Fruit fly (Drosophila melanogaster) whole organism, pupa: Measurements from ENCODE around the gene CG5196.

Experiments
- CG10348 ChIP-seq: fragments of 200-800 bp; sonication (Bioruptor generic); IDR thresholded peaks from 2 replicates; pipeline ENCODE4 v1.3.6; 2022; ENCODE audit warnings: missing biosample characterization, missing genetic modification characterization
- CG12605 ChIP-seq: fragments of 200-800 bp; sonication (Bioruptor generic); IDR thresholded peaks from 2 replicates; pipeline ENCODE4 v1.3.6; 2022; ENCODE audit warnings: missing biosample characterization, missing genetic modification characterization
- CG13204 ChIP-seq: fragments of 200-800 bp; sonication (Bioruptor generic); optimal IDR thresholded peaks from 2 replicates; lab custom pipeline; 2018; ENCODE audit warnings: missing biosample characterization, mild to moderate bottlenecking, missing genetic modification characterization, moderate library complexity
- CG14655 ChIP-seq: fragments of 200-800 bp; sonication (Bioruptor generic); optimal IDR thresholded peaks from 3 replicates; lab custom pipeline; 2017; ENCODE audit warnings: mild to moderate bottlenecking, missing biosample characterization, missing genetic modification reagents, missing genetic modification characterization
- CG15710 ChIP-seq: fragments of 200-800 bp; sonication (Bioruptor generic); optimal IDR thresholded peaks from 2 replicates; lab custom pipeline; 2018; ENCODE audit warnings: missing biosample characterization, mild to moderate bottlenecking, missing genetic modification characterization, moderate library complexity
- CG17806 ChIP-seq: fragments of 200-800 bp; sonication (Bioruptor generic); optimal IDR thresholded peaks from 2 replicates; lab custom pipeline; 2018; ENCODE audit warnings: missing biosample characterization, mild to moderate bottlenecking, missing genetic modification characterization, moderate library complexity
- CG32121 ChIP-seq: fragments of 200-800 bp; sonication (Bioruptor generic); IDR thresholded peaks from 2 replicates; pipeline ENCODE4 v1.3.6; 2022; ENCODE audit warnings: missing biosample characterization, missing genetic modification characterization
- CG34367 ChIP-seq: fragments of 200-800 bp; sonication (Bioruptor generic); optimal IDR thresholded peaks from 2 replicates; lab custom pipeline; 2018; ENCODE audit warnings: missing biosample characterization, mild to moderate bottlenecking, missing genetic modification characterization
- CG4496 ChIP-seq: fragments of 200-800 bp; sonication (Bioruptor generic); IDR thresholded peaks from 3 replicates; pipeline ENCODE4 v1.3.6; 2022; ENCODE audit warnings: missing biosample characterization, missing genetic modification characterization
- CG8159 ChIP-seq: fragments of 200-800 bp; sonication (Bioruptor generic); optimal IDR thresholded peaks from 3 replicates; lab custom pipeline; 2018; ENCODE audit warnings: missing biosample characterization, mild to moderate bottlenecking, missing genetic modification characterization, moderate library complexity
- CG8301 ChIP-seq: fragments of 200-800 bp; sonication (Bioruptor generic); optimal IDR thresholded peaks from 2 replicates; lab custom pipeline; 2018; ENCODE audit warnings: missing biosample characterization, mild to moderate bottlenecking, missing genetic modification characterization
- CG9948 ChIP-seq: fragments of 200-800 bp; sonication (Bioruptor generic); optimal IDR thresholded peaks from 2 replicates; lab custom pipeline; 2018; ENCODE audit warnings: missing biosample characterization, mild to moderate bottlenecking, missing genetic modification characterization, moderate library complexity
- D1 ChIP-seq: fragments of 200-800 bp; sonication (Bioruptor generic); optimal IDR thresholded peaks from 2 replicates; lab custom pipeline; 2018; ENCODE audit warnings: missing biosample characterization, mild to moderate bottlenecking, missing genetic modification characterization, moderate library complexity
- EcR ChIP-seq: fragments of 200-800 bp; sonication (Bioruptor generic); optimal IDR thresholded peaks from 3 replicates; lab custom pipeline; 2019; ENCODE audit warnings: missing biosample characterization, missing genetic modification characterization, mild to moderate bottlenecking, moderate library complexity, missing genetic modification reagents
- Ets98B ChIP-seq: fragments of 200-800 bp; sonication (Bioruptor generic); IDR thresholded peaks from 2 replicates; pipeline ENCODE4 v1.3.6; 2022; ENCODE audit warnings: missing biosample characterization, missing genetic modification characterization
- Pif1A ChIP-seq: fragments of 200-800 bp; sonication (Bioruptor generic); optimal IDR thresholded peaks from 3 replicates; lab custom pipeline; 2016; ENCODE audit warnings: missing biosample characterization, missing genetic modification characterization
- Pif1B ChIP-seq: fragments of 200-800 bp; sonication (Bioruptor generic); optimal IDR thresholded peaks from 3 replicates; lab custom pipeline; 2016; ENCODE audit warnings: missing biosample characterization, missing genetic modification characterization
- Snoo ChIP-seq: fragments of 200-800 bp; sonication (Bioruptor generic); optimal IDR thresholded peaks from 3 replicates; lab custom pipeline; 2017; ENCODE audit warnings: missing biosample characterization, mild to moderate bottlenecking, missing genetic modification characterization, inconsistent platforms
- fd96Ca ChIP-seq: fragments of 200-800 bp; sonication (Bioruptor generic); IDR thresholded peaks from 3 replicates; pipeline ENCODE4 v1.3.6; 2022; ENCODE audit warnings: missing biosample characterization, missing genetic modification characterization
- gl ChIP-seq: fragments of 200-800 bp; sonication (Bioruptor generic); optimal IDR thresholded peaks from 2 replicates; lab custom pipeline; 2018; ENCODE audit warnings: missing biosample characterization, mild to moderate bottlenecking, missing genetic modification characterization
- rn ChIP-seq: fragments of 200-800 bp; sonication (Bioruptor generic); IDR thresholded peaks from 2 replicates; pipeline ENCODE4 v1.3.6; 2022; ENCODE audit warnings: missing biosample characterization, missing genetic modification characterization

Gene CG5196

DNA sequence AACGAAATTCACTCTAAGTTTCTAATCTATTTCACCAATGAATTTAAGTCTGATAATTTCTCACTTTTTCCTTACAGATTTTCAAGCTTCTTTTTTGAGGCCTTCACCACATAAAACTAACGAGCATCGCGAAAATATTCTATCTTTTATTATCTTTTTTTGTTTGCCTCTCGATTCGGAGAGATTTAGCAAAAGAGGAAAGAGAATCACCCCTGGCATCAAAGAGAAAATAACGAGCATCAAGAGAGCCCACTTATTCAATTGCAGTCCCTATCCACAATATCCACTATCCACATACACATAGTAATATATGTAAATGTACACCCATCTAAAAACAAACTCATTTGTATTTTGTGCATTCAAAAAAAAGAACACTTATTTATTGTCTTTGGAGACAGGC, 40.7 kb upstream of the CG5196 start, which contains the start of gene GstD9:
TSS of gene GstD9 (minus strand) at position 101 of the 400 bp plus-strand sequence.
- TF ChIP-seq CG17806 (tag; lab: Kevin White, UChicago) = no peak
- TF ChIP-seq CG34367 (tag; lab: Kevin White, UChicago) = no peak
- no peak for TF ChIP-seq CG10348
- TF ChIP-seq CG8301 (tag; lab: Kevin White, UChicago) = no peak
- no peak for TF ChIP-seq CG4496
- TF ChIP-seq CG14655 (GFP tag; lab: Kevin White, UChicago) = no peak
- TF ChIP-seq Ets98B = no peak
- TF ChIP-seq fd96Ca (GFP tag; lab: Robert Waterston, UW) = no peak

dm6 chr3R:12369135-12369792, 38.9 kb upstream of the CG5196 start, which contains the start of gene GstD1:
Gene GstD1, minus strand, starts transcription at chr3R:12369268.
- TF ChIP-seq CG13204 (GFP tag; lab: Kevin White, UChicago) (no peak), gl (no peak), EcR (GFP tag; lab: Kevin White, UChicago) (peak; percentile 48), CG10348 (peak; percentile 30), CG32121 (peak; percentile 92), CG8301 (tag; lab: Kevin White, UChicago) (peak; percentile 88), Pif1A (GFP tag; lab: Kevin White, UChicago) (peak; percentile 53), Snoo (tag; lab: Kevin White, UChicago) (peak; percentile 14), Pif1B (GFP tag; lab: Kevin White, UChicago) (peak; percentile 38), rn (GFP tag; lab: Robert Waterston, UW) (no peak), CG17806 (tag; lab: Kevin White, UChicago) (peak; percentile 39), CG34367 (tag; lab: Kevin White, UChicago) (peak; percentile 17), CG12605 (GFP tag; lab: Robert Waterston, UW) (peak; percentile 75), CG14655 (GFP tag; lab: Kevin White, UChicago) (peak; percentile 86), fd96Ca (GFP tag; lab: Robert Waterston, UW) (peak; percentile 89; the same call in 2 of the 3 replicates), D1 (tag; lab: Kevin White, UChicago) (no peak), CG4496 (peak; percentile 74), Ets98B (peak; percentile 90), CG8159 (peak; percentile 47), CG9948 (tag; lab: Kevin White, UChicago) (peak; percentile 72), CG15710 (tag; lab: Kevin White, UChicago) (peak; percentile 24)

DNA sequence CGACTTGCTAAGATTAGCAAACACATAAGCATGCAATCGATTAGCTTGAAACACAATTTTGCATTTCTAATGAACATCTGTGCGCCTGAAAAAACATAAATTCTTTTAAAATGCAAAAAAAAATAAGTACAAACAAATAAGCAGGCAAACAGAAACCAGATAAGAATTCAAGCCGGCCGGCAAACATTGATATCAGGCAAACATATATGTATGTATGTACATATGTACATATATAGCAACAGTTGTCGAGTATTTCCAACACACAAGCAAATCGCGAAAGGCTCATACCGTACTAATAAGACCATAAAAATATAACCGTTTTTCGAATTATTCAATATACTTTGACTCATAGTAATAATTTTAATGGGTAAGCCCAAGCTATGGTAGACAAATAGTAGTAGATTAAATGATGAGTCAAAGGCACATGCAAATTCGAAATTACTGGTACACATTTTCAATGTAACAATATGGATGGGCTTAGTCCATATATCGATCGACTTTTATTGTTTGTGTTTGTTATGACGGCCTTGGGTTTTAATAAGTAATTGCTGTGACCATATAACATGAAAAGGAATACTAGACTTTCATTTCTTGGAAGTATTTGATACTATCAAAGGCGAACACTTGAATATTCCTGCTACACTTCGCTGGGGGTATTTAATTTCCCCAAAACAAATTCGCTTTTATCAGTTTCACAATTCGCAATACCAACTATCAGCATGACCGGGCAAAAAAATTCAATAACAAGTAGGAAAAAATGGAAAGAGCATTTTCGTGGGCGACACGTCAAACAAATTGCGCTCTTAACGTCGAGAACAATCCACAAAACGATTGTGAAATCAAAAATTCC, 38.1 kb upstream of the CG5196 start:
- no peak for TF ChIP-seq CG13204 (GFP tag; lab: Kevin White, UChicago)
- TF ChIP-seq CG10348 = no peak
- no peak for TF ChIP-seq CG12605 (GFP tag; lab: Robert Waterston, UW)
- TF ChIP-seq CG14655 (GFP tag; lab: Kevin White, UChicago) = no peak
- no peak for TF ChIP-seq Pif1B (GFP tag; lab: Kevin White, UChicago)
- TF ChIP-seq CG9948 (tag; lab: Kevin White, UChicago) = no peak
- TF ChIP-seq Pif1A (GFP tag; lab: Kevin White, UChicago) = no peak
- TF ChIP-seq CG8301 (tag; lab: Kevin White, UChicago) = no peak
- no peak for TF ChIP-seq Ets98B
- TF ChIP-seq CG34367 (tag; lab: Kevin White, UChicago) = no peak
- no peak for TF ChIP-seq CG8159
- TF ChIP-seq gl = no peak

- peak; percentile 84 for TF ChIP-seq EcR (GFP tag; lab: Kevin White, UChicago)
- no peak for TF ChIP-seq CG4496
- TF ChIP-seq CG12605 (GFP tag; lab: Robert Waterston, UW) = peak; percentile 10; the same call in 1 of the 2 replicates
Measured at dm6 chr3R:12370643-12370995, 37.5 kb upstream of the CG5196 start.

- no peak for TF ChIP-seq CG14655 (GFP tag; lab: Kevin White, UChicago)
- TF ChIP-seq Pif1B (GFP tag; lab: Kevin White, UChicago) = no peak
- TF ChIP-seq fd96Ca (GFP tag; lab: Robert Waterston, UW) = no peak
- no peak for TF ChIP-seq Ets98B
- TF ChIP-seq CG15710 (tag; lab: Kevin White, UChicago) = no peak
- TF ChIP-seq CG34367 (tag; lab: Kevin White, UChicago) = no peak
- no peak for TF ChIP-seq CG13204 (GFP tag; lab: Kevin White, UChicago)
- TF ChIP-seq CG8301 (tag; lab: Kevin White, UChicago) = no peak
- no peak for TF ChIP-seq Pif1A (GFP tag; lab: Kevin White, UChicago)
- TF ChIP-seq CG32121 = no peak
- no peak for TF ChIP-seq CG10348
- TF ChIP-seq CG12605 (GFP tag; lab: Robert Waterston, UW) = no peak
- no peak for TF ChIP-seq gl
- TF ChIP-seq, all 21 proteins: peak for 0
Measured at dm6 chr3R:12371671-12372070, 36.4 kb upstream of the CG5196 start, which contains the start of gene GstD2. Gene GstD2, plus strand, starts transcription at chr3R:12371971.

dm6 chr3R:12372800-12373199, 35.3 kb upstream of the CG5196 start, which contains the start of gene GstD3:
Gene GstD3, plus strand, starts transcription at chr3R:12373068.
- no peak for TF ChIP-seq D1 (tag; lab: Kevin White, UChicago)
- peak; percentile 25 for TF ChIP-seq EcR (GFP tag; lab: Kevin White, UChicago)
